Worm (Caenorhabditis elegans): ENCODE measurements around the gene hda-11.

The hda-11 gene

ce11 chrV:10555239-10555638 is 29.3 kb downstream of the hda-11 start, which contains the start of gene F32G8.3:
TSS of gene F32G8.3 (minus strand) at chrV:10555339.
- TF ChIP-seq ztf-1 (GFP tag; conservative IDR thresholded peaks at IDR 0.05) (no peak), sma-3 (GFP tag; optimal IDR thresholded peaks at IDR 0.05) (no peak), alr-1 (tag; optimal IDR thresholded peaks at IDR 0.05) (no peak), nhr-12 (tag; optimal IDR thresholded peaks at IDR 0.05) (no peak), R02D3.7 (tag; optimal IDR thresholded peaks at IDR 0.05) (no peak), unc-39 (tag; optimal IDR thresholded peaks at IDR 0.05) (no peak), nhr-25 (tag; optimal IDR thresholded peaks at IDR 0.05) (no peak), lin-13 (GFP tag; optimal IDR thresholded peaks at IDR 0.05) (no peak), peb-1 (tag; optimal IDR thresholded peaks at IDR 0.05) (no peak), dmd-4 (tag; optimal IDR thresholded peaks at IDR 0.05) (no peak), sma-9 (GFP tag; optimal IDR thresholded peaks at IDR 0.05) (no peak), sma-9 (tag; optimal IDR thresholded peaks at IDR 0.05) (no peak), lin-39 (tag; optimal IDR thresholded peaks at IDR 0.05) (no peak), skn-1 (tag; optimal IDR thresholded peaks at IDR 0.05) (no peak), fos-1 (tag; optimal IDR thresholded peaks at IDR 0.05) (no peak), gmeb-1 (tag; optimal IDR thresholded peaks at IDR 0.05) (no peak), snpc-4 (tag; optimal IDR thresholded peaks at IDR 0.05) (no peak), mab-5 (tag; optimal IDR thresholded peaks at IDR 0.05) (no peak), nhr-237 (tag; optimal IDR thresholded peaks at IDR 0.05) (no peak), ztf-4 (tag; optimal IDR thresholded peaks at IDR 0.05) (no peak), aly-2 (tag; optimal IDR thresholded peaks at IDR 0.05) (no peak)

DNA sequence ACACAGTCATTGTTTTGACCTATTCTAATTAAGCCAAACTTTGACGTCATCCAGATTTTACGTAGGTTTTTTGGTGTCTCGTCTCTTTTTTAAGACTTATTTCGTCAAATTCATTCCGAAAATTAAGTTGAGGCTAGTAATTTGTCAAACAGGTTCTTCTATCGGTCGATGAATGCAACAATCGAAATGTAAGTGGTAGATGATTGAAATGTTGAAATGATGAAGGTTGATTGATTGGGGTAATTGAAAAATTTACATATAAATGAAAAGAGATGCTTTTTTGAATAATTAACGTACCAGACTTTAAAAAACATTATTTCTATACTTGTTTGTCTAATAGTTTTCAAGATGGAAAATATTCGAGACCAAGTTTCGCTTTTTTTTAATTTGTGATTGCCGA is 30.4 kb downstream of the hda-11 start:
- peak; percentile 54 for TF ChIP-seq sma-3 (GFP tag; optimal IDR thresholded peaks at IDR 0.05)
- no peak for TF ChIP-seq ztf-4 (tag; optimal IDR thresholded peaks at IDR 0.05)
- no peak for TF ChIP-seq R02D3.7 (tag; optimal IDR thresholded peaks at IDR 0.05)
- TF ChIP-seq ztf-1 (GFP tag; conservative IDR thresholded peaks at IDR 0.05) = no peak

- no peak for TF ChIP-seq mab-5 (tag; optimal IDR thresholded peaks at IDR 0.05)
- peak; percentile 7 for TF ChIP-seq fos-1 (tag; optimal IDR thresholded peaks at IDR 0.05)
- TF ChIP-seq crh-2 (tag; optimal IDR thresholded peaks at IDR 0.05) = peak; percentile 1
- TF ChIP-seq R02D3.7 (tag; optimal IDR thresholded peaks at IDR 0.05) = no peak
- peak; percentile 43 for TF ChIP-seq sma-9 (GFP tag; optimal IDR thresholded peaks at IDR 0.05)
- no peak for TF ChIP-seq sma-9 (tag; optimal IDR thresholded peaks at IDR 0.05)
- TF ChIP-seq mbf-1 (tag; optimal IDR thresholded peaks at IDR 0.05) = no peak
- TF ChIP-seq sma-3 (GFP tag; optimal IDR thresholded peaks at IDR 0.05) = peak; percentile 63
- TF ChIP-seq nhr-77 (tag; optimal IDR thresholded peaks at IDR 0.05) = no peak
- TF ChIP-seq blmp-1 (tag; optimal IDR thresholded peaks at IDR 0.05; ENCODE audit: insufficient read depth) = peak; percentile 3
- peak; percentile 24 for TF ChIP-seq nhr-21 (tag; optimal IDR thresholded peaks at IDR 0.05)
- TF ChIP-seq nhr-25 (tag; optimal IDR thresholded peaks at IDR 0.05) = no peak
- no peak for TF ChIP-seq nhr-237 (tag; optimal IDR thresholded peaks at IDR 0.05)
- TF ChIP-seq elt-3 (tag; optimal IDR thresholded peaks at IDR 0.05) = no peak
These were observed 31.1 kb downstream of the hda-11 start for ce11 chrV:10557094-10557493.

DNA sequence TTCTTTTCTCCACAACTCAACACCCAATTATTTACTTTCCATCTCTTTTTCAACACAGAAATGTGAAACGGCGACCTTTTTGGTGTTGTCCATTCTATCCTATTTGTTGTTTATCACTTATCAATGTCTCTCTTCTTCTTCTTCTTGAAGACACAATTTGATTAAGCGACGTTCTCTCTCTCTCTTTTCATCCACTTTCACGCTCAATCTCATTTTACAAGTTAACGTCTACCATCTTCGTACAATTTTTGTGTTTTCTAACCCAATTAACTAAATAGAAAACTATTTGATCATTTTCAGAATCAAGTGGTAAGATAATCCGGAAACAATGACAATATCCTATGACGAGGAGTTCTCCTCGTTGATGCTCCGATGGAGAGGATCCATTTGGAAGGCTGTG is 31.7 kb downstream of the hda-11 start, which contains the start of gene best-14:
Gene best-14 (plus strand): TSS at position 301 of the 400 bp plus-strand sequence.
- no peak for TF ChIP-seq F13H6.1 (tag; optimal IDR thresholded peaks at IDR 0.05)
- no peak for TF ChIP-seq nhr-6 (tag; optimal IDR thresholded peaks at IDR 0.05)
- TF ChIP-seq nhr-237 (tag; optimal IDR thresholded peaks at IDR 0.05) = no peak
- no peak for TF ChIP-seq ceh-82 (tag; optimal IDR thresholded peaks at IDR 0.05)
- TF ChIP-seq nhr-77 (tag; optimal IDR thresholded peaks at IDR 0.05) = no peak

DNA sequence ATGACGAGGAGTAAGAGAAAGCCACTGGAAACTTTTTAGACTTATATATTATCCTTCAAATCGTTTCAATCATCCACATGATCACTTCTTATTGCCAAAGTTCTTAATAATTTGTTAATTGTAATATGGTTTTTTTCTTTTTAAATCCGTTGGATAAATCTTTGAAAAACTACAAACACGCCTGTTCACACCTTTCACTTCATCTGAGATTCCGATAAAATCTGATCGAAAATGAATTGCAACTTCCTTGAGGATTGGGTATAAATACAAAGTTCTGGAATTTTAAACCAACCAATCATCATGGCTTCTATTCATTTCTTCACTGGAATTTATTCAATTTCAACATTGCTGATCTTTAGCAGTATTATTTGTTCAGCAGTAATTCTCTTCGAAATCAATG is 34.6 kb downstream of the hda-11 start, which contains the start of gene col-152:
Gene col-152 (plus strand): TSS at position 301 of the 400 bp plus-strand sequence.
- TF ChIP-seq nhr-10 (tag; optimal IDR thresholded peaks at IDR 0.05) = no peak
- TF ChIP-seq egl-27 (tag; optimal IDR thresholded peaks at IDR 0.05) = no peak
- TF ChIP-seq C34F6.9 (tag; optimal IDR thresholded peaks at IDR 0.05) = no peak
- TF ChIP-seq dmd-4 (tag; optimal IDR thresholded peaks at IDR 0.05) = no peak
- no peak for TF ChIP-seq crh-2 (tag; optimal IDR thresholded peaks at IDR 0.05)
- TF ChIP-seq nhr-25 (tag; optimal IDR thresholded peaks at IDR 0.05) = no peak
- TF ChIP-seq nhr-129 (tag; optimal IDR thresholded peaks at IDR 0.05) = no peak
- no peak for TF ChIP-seq snpc-4 (tag; optimal IDR thresholded peaks at IDR 0.05)
- no peak for TF ChIP-seq ceh-16 (tag; optimal IDR thresholded peaks at IDR 0.05)
- TF ChIP-seq elt-1 (tag; optimal IDR thresholded peaks at IDR 0.05) = no peak
